Worm (Caenorhabditis elegans) whole organism, late embryonic: Measurements from ENCODE around the gene sfxn-1.3.
"Not testable (repeated sequence)": the region's sequence is repeated elsewhere in the genome, so short reads cannot be mapped to it uniquely, and the experiment has no call there.

ENCODE experiments used
- Y22D7AL.16 ChIP-seq: sonication (generic microtip); optimal IDR thresholded peaks from 2 replicates; lab custom pipeline; 2016; ENCODE audit warnings: missing genetic modification characterization, missing compliant biosample characterization
- ama-1 ChIP-seq: fragments of 150-350 bp; optimal IDR thresholded peaks from 2 replicates; lab custom pipeline; 2014
- ceh-2 ChIP-seq: sonication (generic microtip); optimal IDR thresholded peaks from 2 replicates; lab custom pipeline; 2016; ENCODE audit warnings: missing genotype, missing genetic modification characterization, missing compliant biosample characterization
- eyg-1 ChIP-seq: sonication (generic microtip); optimal IDR thresholded peaks from 2 replicates; lab custom pipeline; 2016; ENCODE audit warnings: missing genotype, missing genetic modification characterization, missing compliant biosample characterization
- lim-6 ChIP-seq: sonication (generic microtip); optimal IDR thresholded peaks from 2 replicates; lab custom pipeline; 2016; ENCODE audit warnings: missing genetic modification characterization, missing compliant biosample characterization
- pax-1 ChIP-seq: fragments of 150-350 bp; optimal IDR thresholded peaks from 2 replicates; lab custom pipeline; 2014; ENCODE audit warnings: missing biosample characterization, missing genetic modification characterization
- pha-4 ChIP-seq: fragments of 150-350 bp; optimal IDR thresholded peaks from 2 replicates; lab custom pipeline; 2018; ENCODE audit warnings: missing biosample characterization, missing genetic modification reagents, missing genetic modification characterization
- pqm-1 ChIP-seq: sonication (generic microtip); optimal IDR thresholded peaks from 2 replicates; lab custom pipeline; 2016; ENCODE audit warnings: missing genetic modification characterization, missing compliant biosample characterization
- rnt-1 ChIP-seq: sonication (generic microtip); optimal IDR thresholded peaks from 2 replicates; lab custom pipeline; 2016; ENCODE audit warnings: missing genetic modification characterization, missing compliant biosample characterization
- sox-4 ChIP-seq: sonication (generic microtip); optimal IDR thresholded peaks from 2 replicates; lab custom pipeline; 2017; ENCODE audit warnings: mild to moderate bottlenecking, missing genetic modification characterization, inconsistent platforms, missing compliant biosample characterization
- tbx-2 ChIP-seq: sonication (generic microtip); optimal IDR thresholded peaks from 2 replicates; lab custom pipeline; 2016; ENCODE audit warnings: missing genetic modification characterization, missing compliant biosample characterization
- unc-42 ChIP-seq: sonication (generic microtip); optimal IDR thresholded peaks from 2 replicates; lab custom pipeline; 2016; ENCODE audit warnings: missing genotype, missing genetic modification characterization, missing compliant biosample characterization

- not testable (repeated sequence) for TF ChIP-seq lim-6; eyg-1 (tag; lab: Kevin White, UChicago); unc-42 (tag; lab: Kevin White, UChicago); ceh-2; Y22D7AL.16 (tag; lab: Kevin White, UChicago); pha-4 (tag; lab: Kevin White, UChicago); rnt-1; tbx-2 (tag; lab: Kevin White, UChicago); sox-4; pqm-1 (tag; lab: Kevin White, UChicago); ama-1 (lab: Kevin White, UChicago); pax-1
Observed at ce11 chrV:15752941-15753340, 26.3 kb downstream of the sfxn-1.3 start, which contains the start of gene str-5.
